Worm (Caenorhabditis elegans) whole organism, midembryonic: Measurements from ENCODE around the gene syx-16.

Experiments
- T22C8.4 ChIP-seq: fragments of 200-800 bp; sonication (Bioruptor generic); IDR thresholded peaks from 2 replicates; pipeline ENCODE4 v1.3.6; 2022; ENCODE audit warnings: missing genetic modification characterization, missing compliant biosample characterization
- cog-1 ChIP-seq: sonication (generic microtip); optimal IDR thresholded peaks from 2 replicates; lab custom pipeline; 2016; ENCODE audit warnings: missing genetic modification characterization, missing compliant biosample characterization
- flt-1 ChIP-seq: fragments of 200-800 bp; sonication (Bioruptor generic); IDR thresholded peaks from 2 replicates; pipeline ENCODE4 v1.3.6; 2022; ENCODE audit warnings: missing genetic modification characterization, missing compliant biosample characterization
- klf-2 ChIP-seq: fragments of 200-800 bp; sonication (Bioruptor generic); conservative IDR thresholded peaks from 2 replicates; pipeline ENCODE4 v1.3.6; 2022; ENCODE audit warnings: missing genetic modification reagents, missing genetic modification characterization, missing compliant biosample characterization
- med-1 ChIP-seq: sonication (generic microtip); optimal IDR thresholded peaks from 2 replicates; lab custom pipeline; 2017; ENCODE audit warnings: missing genetic modification characterization, mild to moderate bottlenecking, missing compliant biosample characterization, antibody characterized with exemption, missing genetic modification reagents; ENCODE audit not compliant: insufficient read depth
- ref-1 ChIP-seq: fragments of 200-800 bp; sonication (Bioruptor generic); conservative IDR thresholded peaks from 2 replicates; pipeline ENCODE4 v1.3.6; 2022; ENCODE audit warnings: missing genetic modification reagents, missing genetic modification characterization, missing compliant biosample characterization
- tab-1 ChIP-seq: fragments of 200-800 bp; sonication (Bioruptor generic); IDR thresholded peaks from 2 replicates; pipeline ENCODE4 v1.3.6; 2022; ENCODE audit warnings: missing genetic modification characterization, missing compliant biosample characterization
- ztf-23 ChIP-seq: fragments of 200-800 bp; sonication (Bioruptor generic); IDR thresholded peaks from 2 replicates; pipeline ENCODE4 v1.3.6; 2022; ENCODE audit warnings: missing genetic modification reagents, missing genetic modification characterization, missing compliant biosample characterization
- ztf-29 ChIP-seq: fragments of 200-800 bp; sonication (Bioruptor generic); IDR thresholded peaks from 2 replicates; pipeline ENCODE4 v1.3.6; 2022; ENCODE audit warnings: missing genetic modification reagents, missing genetic modification characterization, missing compliant biosample characterization

syx-16 gene

DNA sequence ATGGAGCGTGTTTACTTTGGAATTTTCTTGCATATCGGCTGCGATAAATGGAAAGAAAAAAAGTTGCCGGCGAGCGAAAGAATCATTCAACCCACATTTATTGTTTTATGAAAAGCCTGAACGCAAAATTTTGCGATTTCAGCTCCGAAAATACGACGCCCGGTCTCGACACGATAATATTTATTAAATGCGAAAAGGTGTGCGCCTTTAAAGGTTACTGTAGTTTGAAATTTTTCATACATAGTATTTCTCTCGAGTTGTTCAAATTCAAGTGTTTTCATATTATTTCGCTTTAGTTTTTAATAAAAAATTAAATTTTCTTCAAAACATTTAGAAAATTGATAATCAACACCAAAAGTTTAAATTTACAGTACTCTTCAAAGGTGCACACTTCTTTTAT is at the start of gene syx-16:
Gene syx-16, minus strand, starts transcription at position 118 of the 400 bp plus-strand sequence.
- TF ChIP-seq med-1: no peak
- no peak for TF ChIP-seq klf-2 (GFP tag; lab: Robert Waterston, UW)
- TF ChIP-seq tab-1 (GFP tag; lab: Robert Waterston, UW): no peak
- no peak for TF ChIP-seq ztf-29 (GFP tag; lab: Robert Waterston, UW)
- TF ChIP-seq T22C8.4: no peak
- no peak for TF ChIP-seq cog-1 (tag; lab: Kevin White, UChicago)
- TF ChIP-seq flt-1 (GFP tag; lab: Robert Waterston, UW): no peak
- no peak for TF ChIP-seq ztf-23 (GFP tag; lab: Robert Waterston, UW)
- TF ChIP-seq ref-1 (GFP tag; lab: Robert Waterston, UW): no peak

ce11 chrIII:5254108-5254507 is 45.2 kb upstream of the syx-16 start, which contains the start of the genes sumv-1 and gop-1:
Gene sumv-1, minus strand, starts transcription at chrIII:5254187.
Gene gop-1, plus strand, starts transcription at chrIII:5254438.
- TF ChIP-seq med-1 (no peak), ref-1 (GFP tag; lab: Robert Waterston, UW) (no peak), ztf-29 (GFP tag; lab: Robert Waterston, UW) (no peak), ztf-23 (GFP tag; lab: Robert Waterston, UW) (no peak), tab-1 (GFP tag; lab: Robert Waterston, UW) (no peak), T22C8.4 (no peak), klf-2 (GFP tag; lab: Robert Waterston, UW) (no peak), cog-1 (tag; lab: Kevin White, UChicago) (no peak), flt-1 (GFP tag; lab: Robert Waterston, UW) (no peak)

DNA sequence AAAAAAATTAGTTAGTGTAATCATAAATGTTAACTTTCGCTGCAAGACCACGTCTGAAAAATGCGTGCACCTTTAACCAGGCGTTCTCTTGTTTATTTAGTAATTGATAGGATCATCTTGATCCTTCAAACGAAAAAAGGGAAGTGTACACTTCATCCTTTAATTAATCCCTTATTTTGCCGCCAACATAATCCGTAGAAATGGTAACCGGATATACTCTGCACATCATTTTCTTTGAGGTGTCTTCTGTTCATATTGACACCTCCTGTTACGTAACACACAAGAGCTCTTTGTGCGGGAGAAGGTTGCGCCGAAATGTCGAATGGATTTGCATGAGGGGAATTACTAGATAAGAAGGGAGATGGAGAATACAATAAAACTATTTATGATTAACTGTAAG is 39.8 kb upstream of the syx-16 start:
- TF ChIP-seq klf-2 (GFP tag; lab: Robert Waterston, UW): no peak
- TF ChIP-seq tab-1 (GFP tag; lab: Robert Waterston, UW): no peak
- TF ChIP-seq flt-1 (GFP tag; lab: Robert Waterston, UW): no peak
- no peak for TF ChIP-seq ztf-23 (GFP tag; lab: Robert Waterston, UW)
- TF ChIP-seq cog-1 (tag; lab: Kevin White, UChicago): no peak

DNA sequence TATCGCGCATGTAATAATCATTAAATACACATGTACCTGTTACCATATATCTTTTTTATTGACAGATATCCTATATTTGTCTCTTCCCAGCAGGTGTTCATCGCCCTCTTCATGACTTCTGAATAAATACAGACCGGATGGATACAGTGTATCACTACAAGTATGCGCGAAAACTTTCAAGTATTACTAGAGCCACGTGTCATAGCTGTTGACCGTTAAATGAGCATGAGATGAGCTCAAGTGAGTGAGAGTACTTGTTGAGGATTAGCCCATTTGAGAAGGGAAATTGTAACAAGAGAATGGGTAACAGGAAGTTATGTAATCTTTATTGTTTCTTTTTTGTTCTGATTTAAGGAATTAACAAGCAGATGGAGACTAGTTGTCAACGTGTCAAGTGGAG is 36.2 kb upstream of the syx-16 start:
- TF ChIP-seq tab-1 (GFP tag; lab: Robert Waterston, UW) (no peak), ref-1 (GFP tag; lab: Robert Waterston, UW) (no peak), flt-1 (GFP tag; lab: Robert Waterston, UW) (no peak), ztf-29 (GFP tag; lab: Robert Waterston, UW) (no peak), klf-2 (GFP tag; lab: Robert Waterston, UW) (no peak), T22C8.4 (no peak), ztf-23 (GFP tag; lab: Robert Waterston, UW) (no peak), cog-1 (tag; lab: Kevin White, UChicago) (no peak), med-1 (no peak)

DNA sequence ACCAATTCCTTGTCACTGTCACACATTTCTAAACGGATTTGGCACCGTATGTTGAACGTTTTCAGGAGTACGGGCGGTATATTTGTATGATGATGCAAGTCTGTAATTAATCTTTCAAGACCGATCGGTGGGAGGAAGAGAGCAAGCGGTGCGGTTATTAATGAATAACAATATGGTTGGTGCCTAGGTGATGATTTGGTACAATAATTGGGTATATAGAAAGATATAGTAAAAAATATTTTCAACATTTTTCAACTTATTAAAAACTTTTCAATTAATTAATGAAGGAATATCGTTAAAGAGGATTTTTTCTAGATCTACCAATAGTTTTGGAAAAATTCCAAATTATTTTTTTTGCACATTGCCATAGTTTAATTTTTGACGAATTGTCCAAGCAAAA is 35.6 kb upstream of the syx-16 start, which contains the start of gene cnd-1:
Gene cnd-1, minus strand, starts transcription at position 101 of the 400 bp plus-strand sequence.
- TF ChIP-seq flt-1 (GFP tag; lab: Robert Waterston, UW): no peak
- no peak for TF ChIP-seq T22C8.4
- TF ChIP-seq ztf-23 (GFP tag; lab: Robert Waterston, UW): no peak
- no peak for TF ChIP-seq cog-1 (tag; lab: Kevin White, UChicago)
- no peak for TF ChIP-seq klf-2 (GFP tag; lab: Robert Waterston, UW)
- TF ChIP-seq med-1: no peak
- no peak for TF ChIP-seq ztf-29 (GFP tag; lab: Robert Waterston, UW)
- TF ChIP-seq tab-1 (GFP tag; lab: Robert Waterston, UW): no peak
- no peak for TF ChIP-seq ref-1 (GFP tag; lab: Robert Waterston, UW)

DNA sequence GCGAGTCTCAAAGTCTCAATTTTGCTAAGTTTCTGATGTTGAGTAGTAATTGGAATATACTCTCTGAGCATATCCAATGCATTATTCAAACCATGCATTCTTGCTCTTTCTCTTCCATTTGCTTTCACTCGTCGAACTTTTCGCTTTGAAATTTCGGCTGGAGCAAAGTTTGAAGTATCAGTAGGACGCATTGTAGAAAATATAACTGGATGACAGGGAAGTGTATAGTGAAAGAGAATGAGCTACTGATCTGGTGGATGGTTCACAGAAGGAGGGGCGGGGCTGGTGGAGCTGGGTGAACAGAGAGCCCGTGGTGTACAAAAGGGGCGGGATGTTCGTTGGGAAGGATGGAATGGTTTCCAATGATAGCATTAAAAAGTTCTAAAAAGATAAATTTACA is 32.9 kb upstream of the syx-16 start:
- TF ChIP-seq ztf-29 (GFP tag; lab: Robert Waterston, UW) (no peak), med-1 (no peak), flt-1 (GFP tag; lab: Robert Waterston, UW) (no peak), ztf-23 (GFP tag; lab: Robert Waterston, UW) (no peak), T22C8.4 (no peak), klf-2 (GFP tag; lab: Robert Waterston, UW) (no peak), ref-1 (GFP tag; lab: Robert Waterston, UW) (no peak), tab-1 (GFP tag; lab: Robert Waterston, UW) (no peak), cog-1 (tag; lab: Kevin White, UChicago) (no peak)

ce11 chrIII:5236104-5236503 is 27.2 kb upstream of the syx-16 start, which contains the start of gene prx-10:
Gene prx-10, plus strand, starts transcription at chrIII:5236404.
- TF ChIP-seq cog-1 (tag; lab: Kevin White, UChicago) (no peak), klf-2 (GFP tag; lab: Robert Waterston, UW) (no peak), ref-1 (GFP tag; lab: Robert Waterston, UW) (no peak), ztf-23 (GFP tag; lab: Robert Waterston, UW) (no peak), ztf-29 (GFP tag; lab: Robert Waterston, UW) (no peak), med-1 (no peak), T22C8.4 (no peak), flt-1 (GFP tag; lab: Robert Waterston, UW) (no peak), tab-1 (GFP tag; lab: Robert Waterston, UW) (no peak)

DNA sequence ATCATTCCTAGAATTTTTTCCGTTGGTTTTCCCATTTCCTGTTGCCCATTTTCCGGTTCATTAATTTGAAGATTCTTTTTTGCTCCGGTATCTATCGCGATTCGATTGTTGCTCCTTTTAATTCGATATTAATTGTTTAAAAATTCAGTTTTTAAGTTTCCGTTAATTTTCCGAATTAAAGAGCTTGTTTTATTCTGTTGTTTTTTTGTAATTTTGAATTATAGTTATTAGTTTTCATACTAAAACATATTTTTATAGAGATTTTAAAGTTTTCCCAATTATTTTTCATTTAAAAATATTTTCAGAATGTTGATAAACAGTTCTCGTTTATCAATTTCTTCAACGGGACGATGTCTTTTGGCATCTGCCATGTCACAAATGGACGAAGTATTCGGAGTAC is 25.4 kb upstream of the syx-16 start, which contains the start of gene mrps-26:
Gene mrps-26, plus strand, starts transcription at position 301 of the 400 bp plus-strand sequence.
- TF ChIP-seq tab-1 (GFP tag; lab: Robert Waterston, UW) (no peak), klf-2 (GFP tag; lab: Robert Waterston, UW) (no peak), cog-1 (tag; lab: Kevin White, UChicago) (no peak), ztf-23 (GFP tag; lab: Robert Waterston, UW) (no peak), ztf-29 (GFP tag; lab: Robert Waterston, UW) (no peak), T22C8.4 (no peak), flt-1 (GFP tag; lab: Robert Waterston, UW) (no peak), ref-1 (GFP tag; lab: Robert Waterston, UW) (no peak), med-1 (no peak)

DNA sequence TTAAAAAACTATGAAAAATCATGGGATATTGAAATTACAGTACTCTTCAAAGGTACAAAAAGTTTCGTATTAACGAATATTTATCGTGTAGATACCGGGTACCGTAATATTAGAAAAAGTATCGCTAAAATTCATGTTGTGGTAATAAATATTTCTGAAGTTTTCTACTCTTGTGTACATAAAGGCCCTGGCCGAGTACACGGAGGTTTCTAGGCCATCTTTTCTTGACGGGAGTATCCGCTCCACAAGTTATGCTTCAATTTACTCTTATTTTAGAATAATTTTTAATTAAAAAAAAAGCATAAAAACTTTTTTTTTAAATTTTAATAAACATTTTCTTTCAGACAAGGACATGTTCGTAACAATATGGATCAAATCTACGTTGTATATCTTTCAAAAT is 24.2 kb upstream of the syx-16 start:
- TF ChIP-seq ref-1 (GFP tag; lab: Robert Waterston, UW) (no peak), klf-2 (GFP tag; lab: Robert Waterston, UW) (no peak), tab-1 (GFP tag; lab: Robert Waterston, UW) (no peak), flt-1 (GFP tag; lab: Robert Waterston, UW) (no peak), ztf-23 (GFP tag; lab: Robert Waterston, UW) (no peak), ztf-29 (GFP tag; lab: Robert Waterston, UW) (no peak), T22C8.4 (no peak)
